Fruit fly (Drosophila melanogaster) whole organism, larva: ENCODE results near the gene CG42374.

Source experiments
- noc ChIP-seq: fragments of 200-800 bp; sonication (Bioruptor generic); optimal IDR thresholded peaks from 3 replicates; lab custom pipeline; 2019; ENCODE audit warnings: missing biosample characterization, mild to moderate bottlenecking, missing genetic modification characterization, moderate library complexity

The CG42374 gene

DNA sequence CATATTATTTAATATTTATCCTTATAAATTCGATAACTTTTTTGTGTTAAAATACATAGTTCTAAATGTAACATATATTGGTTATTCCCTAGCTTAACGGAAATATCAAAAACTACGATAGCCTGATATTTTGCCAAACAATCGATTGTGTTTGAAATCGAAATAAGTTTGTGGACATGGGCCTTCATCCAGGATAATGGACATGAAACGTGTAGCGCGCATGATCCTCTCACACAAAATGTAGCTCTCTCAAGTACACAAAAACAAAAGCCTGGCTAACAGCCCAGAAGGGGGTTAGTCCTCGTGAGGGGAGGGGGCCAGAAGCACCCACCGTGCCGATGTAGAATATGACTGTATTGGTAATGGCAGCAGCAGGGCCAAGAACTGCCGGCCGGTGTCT, 25.8 kb upstream of the CG42374 start:
- TF ChIP-seq noc (tag; lab: Kevin White, UChicago): no peak

DNA sequence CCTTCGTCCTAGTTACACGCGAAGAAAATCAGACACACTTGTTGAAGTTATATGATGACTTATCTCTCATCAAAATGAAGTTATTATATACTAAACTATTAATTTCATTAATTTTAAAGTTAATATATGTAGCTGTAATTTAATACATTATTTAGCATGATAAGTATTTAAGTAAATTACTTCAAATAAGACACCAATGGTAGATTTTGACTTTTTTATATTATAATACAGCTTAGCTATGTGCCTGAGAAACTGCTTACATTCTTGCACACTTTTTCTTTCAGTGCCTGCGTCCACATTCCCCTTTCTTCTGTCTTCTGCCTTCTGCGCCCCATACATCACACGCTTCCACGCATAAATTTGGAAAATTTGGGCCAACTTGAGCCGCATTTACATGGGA, 11.9 kb upstream of the CG42374 start:
- TF ChIP-seq noc (tag; lab: Kevin White, UChicago): no peak

DNA sequence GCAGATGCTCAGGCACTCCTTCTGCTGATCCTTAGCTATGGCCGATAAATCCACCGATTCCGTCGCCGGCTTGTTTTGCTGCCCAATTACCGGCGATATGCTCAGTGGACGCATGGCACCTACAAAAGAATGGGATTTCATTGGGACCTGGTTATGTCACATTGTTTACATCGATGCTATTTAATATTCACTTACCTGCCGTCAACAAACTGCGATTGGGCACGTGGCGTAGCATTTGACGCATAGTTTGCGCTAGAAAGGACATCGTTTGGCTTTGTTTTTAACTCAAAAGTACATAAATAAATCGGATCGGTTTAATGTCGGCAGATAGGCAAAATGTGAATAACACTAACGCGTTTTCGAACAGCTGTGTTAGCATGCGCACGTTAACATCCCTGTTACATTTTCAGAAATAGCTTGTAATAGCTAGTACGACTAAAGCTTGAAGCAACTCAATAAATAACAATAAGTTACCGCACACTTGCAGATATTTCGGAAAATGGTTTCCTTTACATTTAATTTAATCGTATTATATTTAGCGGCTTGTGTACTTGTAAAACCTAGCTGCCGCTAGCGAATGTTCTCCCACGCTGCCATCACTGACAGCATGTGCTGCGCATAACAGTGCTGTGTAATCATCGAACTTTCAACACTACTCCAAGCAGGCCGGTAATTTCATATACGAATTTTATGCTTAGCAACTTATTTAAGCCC, 8.7 kb upstream of the CG42374 start, which contains the start of the genes mRpL21 and rept:
mRpL21 (minus strand) TSS at position 347 of the 714 bp plus-strand sequence.
rept (plus strand) TSS at position 626 of the 714 bp plus-strand sequence.
- peak; percentile 66 for TF ChIP-seq noc (tag; lab: Kevin White, UChicago)

DNA sequence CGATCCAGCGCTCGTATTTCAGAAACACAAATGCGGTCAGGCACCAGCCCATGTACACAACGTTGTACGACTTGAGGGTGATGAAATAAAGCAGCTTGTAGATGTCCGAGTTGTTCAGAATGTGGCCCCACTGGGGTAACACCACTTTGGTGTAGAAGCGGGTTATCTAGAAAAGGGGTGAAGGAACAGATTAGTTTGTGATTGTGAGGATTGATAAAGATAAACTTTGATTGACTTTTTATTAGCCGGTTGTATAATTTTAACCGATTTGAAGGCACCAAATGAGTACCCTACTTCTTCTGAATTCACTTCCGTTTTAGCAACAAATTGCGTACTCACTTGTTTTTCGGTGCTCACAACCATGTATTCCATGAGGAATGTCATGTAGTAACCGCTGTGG, 5.4 kb upstream of the CG42374 start:
- no peak for TF ChIP-seq noc (tag; lab: Kevin White, UChicago)

DNA sequence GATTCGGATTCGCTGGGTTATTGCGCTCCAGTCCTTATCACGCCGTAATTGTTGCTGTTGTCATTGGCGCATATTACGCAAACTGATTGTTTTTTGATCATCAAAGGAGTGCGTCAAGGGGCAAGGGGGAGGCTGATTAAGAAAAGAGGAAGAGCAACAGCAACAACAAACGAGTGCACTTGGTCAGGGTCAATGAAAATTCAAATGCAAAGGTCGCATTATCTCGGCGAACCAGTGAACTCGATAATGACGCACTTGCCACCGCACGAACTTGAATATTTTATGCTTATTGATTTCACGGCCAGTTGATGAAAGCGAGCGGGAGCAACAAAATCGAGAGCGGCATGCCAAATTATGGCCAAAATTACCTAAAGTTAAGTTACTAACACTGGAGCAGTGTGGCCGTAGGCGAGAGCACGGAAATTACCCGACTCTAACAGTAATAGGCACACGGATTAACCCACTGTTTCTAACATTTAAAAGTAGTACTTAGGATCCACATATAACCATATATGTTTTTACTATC, 3.2 kb upstream of the CG42374 start, which contains the start of gene nes:
nes (minus strand) TSS at position 402 of the 526 bp plus-strand sequence.
- peak; percentile 59 for TF ChIP-seq noc (tag; lab: Kevin White, UChicago)

DNA sequence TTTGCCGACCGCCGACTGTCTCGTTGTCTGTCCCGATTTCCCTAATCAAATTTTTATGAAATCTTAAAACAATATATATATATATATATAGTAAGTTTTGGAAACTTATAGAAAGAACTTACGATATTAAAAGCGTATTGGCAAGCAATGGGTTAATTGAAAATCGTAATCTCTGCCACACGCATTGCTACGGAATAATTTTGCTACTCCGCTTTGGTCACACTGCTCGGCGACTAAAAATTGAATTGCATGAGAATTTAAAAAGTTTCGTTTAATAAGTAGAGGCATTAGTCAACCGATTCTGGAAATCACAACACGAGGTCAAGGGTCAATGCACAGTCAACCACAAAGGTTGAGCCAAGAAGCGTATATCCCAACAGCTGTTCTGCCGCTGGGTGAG, 2.4 kb upstream of the CG42374 start, which contains the start of gene Bet1:
Bet1 (plus strand) TSS at position 182 of the 400 bp plus-strand sequence.
- TF ChIP-seq noc (tag; lab: Kevin White, UChicago): no peak

DNA sequence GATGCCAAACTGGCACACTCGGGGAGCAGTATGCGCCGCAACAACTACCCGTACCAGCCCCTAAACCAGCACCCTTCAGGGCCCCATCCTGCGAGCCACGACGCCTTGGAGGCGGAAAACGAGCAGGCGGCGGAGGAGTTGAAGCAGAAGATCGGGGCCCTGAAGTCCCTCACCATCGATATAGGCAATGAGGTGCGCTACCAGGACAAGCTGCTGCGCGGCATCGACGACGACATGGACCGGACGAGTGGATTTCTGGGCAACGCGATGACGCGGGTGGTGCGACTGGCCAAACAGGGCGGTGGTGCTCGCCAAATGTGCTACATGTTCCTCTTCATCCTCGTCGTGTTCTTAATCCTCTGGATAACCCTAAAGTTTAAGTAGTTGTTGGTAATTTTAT, 1.8 kb upstream of the CG42374 start:
- no peak for TF ChIP-seq noc (tag; lab: Kevin White, UChicago)

DNA sequence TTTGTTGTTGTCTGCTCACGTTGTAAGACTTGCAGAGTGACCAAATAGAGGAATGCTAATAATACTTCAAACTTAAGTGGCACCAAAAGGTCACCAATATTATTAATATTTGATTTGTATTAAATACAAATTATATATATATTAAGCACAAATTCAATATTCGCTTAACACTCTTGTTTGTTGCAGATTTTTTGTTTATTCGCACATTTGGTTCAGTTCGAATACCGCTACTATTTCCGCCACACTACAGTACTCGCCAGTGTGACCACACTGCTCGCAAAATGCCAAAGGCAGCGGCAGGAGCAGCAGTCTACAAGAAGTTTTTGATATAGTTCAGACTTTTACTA, 548 bp downstream of the CG42374 start, which contains the start of gene Max:
Max (minus strand) TSS at position 44 of the 347 bp plus-strand sequence.
- peak; percentile 63 for TF ChIP-seq noc (tag; lab: Kevin White, UChicago)

DNA sequence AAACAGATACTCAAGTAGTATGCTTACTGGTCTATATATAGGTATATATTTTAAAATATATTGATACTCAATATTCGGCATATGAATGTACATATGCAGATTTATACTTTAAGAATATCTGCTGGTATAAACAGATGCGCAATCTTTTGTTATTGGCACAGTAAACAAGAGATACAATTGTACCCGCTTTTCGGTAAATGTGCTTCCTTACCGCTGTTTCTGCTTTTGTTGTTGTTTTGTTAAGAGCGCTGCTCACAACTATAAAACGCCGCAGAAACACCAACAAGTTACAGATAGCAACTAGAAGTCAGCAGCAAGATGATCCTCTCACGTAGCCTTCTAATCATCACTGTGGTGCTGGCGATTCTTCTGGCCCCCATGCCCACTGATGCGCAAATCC, 2.2 kb downstream of the CG42374 start, which contains the start of gene CG45081:
CG45081 (plus strand) TSS at position 301 of the 400 bp plus-strand sequence.
- no peak for TF ChIP-seq noc (tag; lab: Kevin White, UChicago)

DNA sequence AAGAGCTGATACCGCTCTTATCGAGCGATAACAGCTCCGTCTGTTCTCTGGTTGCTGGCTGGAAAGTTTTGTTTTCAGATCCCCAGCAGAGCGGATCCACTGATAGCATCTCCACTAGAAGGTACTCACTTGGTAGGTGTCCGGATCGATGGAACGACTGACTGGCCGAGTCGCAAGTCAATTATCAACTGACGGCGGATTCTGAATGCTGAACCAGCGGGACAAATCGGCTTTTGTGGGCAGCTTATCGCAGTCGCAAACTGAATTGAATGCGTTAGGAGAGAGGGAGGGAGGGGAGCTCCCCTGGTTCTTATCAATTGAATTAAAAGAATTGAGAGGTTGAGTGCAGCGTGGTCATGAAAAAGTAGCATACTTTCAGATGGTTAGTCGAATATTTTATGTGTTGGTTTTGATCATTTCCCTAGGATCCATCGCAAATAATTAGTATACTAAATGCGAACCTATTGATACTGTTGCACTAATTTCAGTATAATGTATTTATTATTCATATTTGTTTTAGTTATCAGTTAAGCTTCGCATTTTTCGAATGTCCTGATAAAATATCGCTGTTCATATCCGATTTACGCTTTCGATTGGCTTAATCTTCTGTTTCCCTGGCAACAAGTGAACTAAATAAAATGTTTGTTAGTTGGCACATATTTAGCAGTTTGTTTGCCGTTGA, 5.3 kb downstream of the CG42374 start, which contains the start of the genes Aldh7A1 and CG14085:
Aldh7A1 (minus strand) TSS at position 194 of the 682 bp plus-strand sequence.
CG14085 (plus strand) TSS at position 632 of the 682 bp plus-strand sequence.
- peak; percentile 83 for TF ChIP-seq noc (tag; lab: Kevin White, UChicago)

DNA sequence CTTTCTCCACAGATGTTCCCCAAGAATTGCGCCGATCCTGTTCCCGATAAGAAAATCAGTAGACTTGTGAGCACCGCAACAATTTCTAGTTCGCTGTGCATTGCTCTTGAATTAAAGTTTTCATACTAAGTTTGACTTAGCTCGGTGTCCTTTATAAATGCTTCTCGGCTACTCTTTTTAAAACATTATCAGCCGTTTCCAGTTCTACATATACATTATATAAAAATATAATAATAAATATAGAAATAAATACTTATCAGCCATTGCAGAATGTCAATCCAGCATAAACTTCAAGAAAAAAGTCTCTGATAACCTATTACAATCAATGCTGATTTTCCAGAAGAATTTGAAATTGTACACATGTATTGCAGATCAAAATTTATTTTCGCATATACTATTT, 7.0 kb downstream of the CG42374 start, which contains the start of gene CG14088:
CG14088 (minus strand) TSS at position 101 of the 400 bp plus-strand sequence.
- TF ChIP-seq noc (tag; lab: Kevin White, UChicago): no peak

DNA sequence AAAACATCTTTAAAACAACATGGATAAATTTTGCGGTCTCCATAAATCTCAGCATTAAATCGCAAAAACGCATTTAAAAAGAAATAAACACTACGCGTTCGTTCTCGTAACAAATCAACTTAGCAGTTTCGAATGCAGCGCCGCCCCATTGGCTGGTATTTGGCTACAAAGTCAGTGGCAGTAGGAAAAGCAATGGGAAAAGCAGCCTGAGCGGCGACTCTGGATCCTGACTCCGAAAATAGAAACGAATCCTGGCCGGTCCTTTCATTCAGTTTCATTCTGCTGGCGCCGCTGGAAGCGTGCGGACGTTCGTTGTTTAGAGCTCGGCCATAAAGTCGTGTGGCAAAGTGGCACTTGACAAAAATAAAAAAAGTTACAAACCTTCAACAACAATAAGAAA, 11.9 kb downstream of the CG42374 start, which contains the start of gene CG14086:
CG14086 (plus strand) TSS at position 301 of the 400 bp plus-strand sequence.
- no peak for TF ChIP-seq noc (tag; lab: Kevin White, UChicago)

DNA sequence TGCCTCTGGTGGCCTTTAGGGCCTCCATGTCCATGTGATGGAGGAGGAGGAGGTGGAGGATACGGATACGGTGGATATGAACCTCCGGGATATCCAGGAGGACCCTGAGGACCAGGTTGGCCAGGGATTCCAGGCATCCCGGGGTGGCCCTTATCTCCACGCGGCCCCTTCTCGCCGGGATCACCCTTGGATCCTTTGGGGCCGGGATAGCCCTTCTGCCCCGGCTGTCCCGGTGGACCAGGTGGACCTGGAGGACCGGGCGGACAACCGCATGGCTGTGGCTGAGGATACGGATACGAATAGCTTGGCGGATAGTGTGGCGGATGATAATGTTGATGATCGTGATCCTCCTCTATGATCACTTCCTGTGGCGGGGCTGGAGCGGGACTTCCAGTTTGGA, 16.7 kb downstream of the CG42374 start:
- no peak for TF ChIP-seq noc (tag; lab: Kevin White, UChicago)

DNA sequence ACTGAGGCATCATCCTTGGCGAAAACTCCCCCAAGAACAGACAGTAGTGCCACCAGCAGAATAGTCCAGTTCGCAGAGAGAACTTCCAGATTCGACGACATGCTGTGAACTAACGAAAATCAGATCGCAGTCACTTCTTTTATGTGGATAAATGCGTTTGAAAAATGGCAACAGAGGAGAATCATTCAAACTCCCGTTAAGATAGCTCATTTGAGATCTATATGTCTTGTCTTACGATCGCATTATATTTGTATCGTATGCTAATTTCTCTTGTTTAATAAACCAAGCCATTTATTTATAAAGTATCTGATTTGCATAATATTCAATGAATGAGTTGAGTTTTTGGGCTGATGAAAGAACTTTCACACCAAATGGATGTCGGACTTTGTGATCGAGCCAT, 17.1 kb downstream of the CG42374 start, which contains the start of gene CG14089:
CG14089 (minus strand) TSS at position 101 of the 400 bp plus-strand sequence.
- no peak for TF ChIP-seq noc (tag; lab: Kevin White, UChicago)

DNA sequence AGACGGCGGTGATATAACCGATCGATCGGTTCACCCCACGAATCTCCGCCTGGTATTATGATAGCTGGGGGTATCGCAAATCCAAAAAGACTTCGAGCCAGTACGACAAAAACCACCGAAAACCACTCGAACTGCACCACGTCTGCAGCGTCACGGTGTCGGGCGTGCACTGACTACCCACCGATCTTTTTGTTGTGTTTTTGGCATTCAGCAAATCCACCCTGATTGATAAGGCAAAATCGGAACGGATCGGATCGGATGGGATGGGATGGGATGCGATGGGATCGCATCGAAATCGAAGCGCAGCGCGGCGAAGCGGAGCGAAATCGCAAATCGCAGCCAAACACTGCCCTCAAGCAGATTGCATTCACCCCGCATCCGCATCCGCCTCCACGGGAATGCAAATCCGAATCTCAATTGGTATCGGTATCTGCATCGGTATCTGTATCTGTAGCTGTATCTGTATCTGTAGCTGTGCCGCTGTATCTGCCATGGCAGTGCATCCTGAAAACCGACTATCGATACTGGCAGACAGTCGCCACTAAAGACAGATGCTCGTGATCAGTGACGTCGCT, 24.9 kb downstream of the CG42374 start:
- TF ChIP-seq noc (tag; lab: Kevin White, UChicago): no peak
